Worm (Caenorhabditis elegans) whole organism, young adult: ENCODE measurements around the gene tmem-24.

Source experiments
- B0261.1 ChIP-seq: sonication (generic microtip); optimal IDR thresholded peaks from 2 replicates; lab custom pipeline; 2016; ENCODE audit warnings: mild to moderate bottlenecking, missing genetic modification characterization, moderate library complexity, missing compliant biosample characterization
- B0336.3 ChIP-seq: fragments of 200-800 bp; sonication (Bioruptor generic); IDR thresholded peaks from 2 replicates; pipeline ENCODE4 v1.3.6; 2022; ENCODE audit warnings: missing genetic modification characterization, missing compliant biosample characterization
- D2030.7 ChIP-seq: fragments of 200-800 bp; sonication (Bioruptor generic); IDR thresholded peaks from 2 replicates; pipeline ENCODE4 v1.3.6; 2022; ENCODE audit warnings: missing genetic modification reagents, missing genetic modification characterization, missing compliant biosample characterization
- F39B2.1 ChIP-seq: fragments of 200-800 bp; sonication (Bioruptor generic); IDR thresholded peaks from 2 replicates; pipeline ENCODE4 v1.3.6; 2022; ENCODE audit warnings: missing genetic modification reagents, missing genetic modification characterization, missing compliant biosample characterization
- F49E8.2 ChIP-seq: sonication (generic microtip); optimal IDR thresholded peaks from 3 replicates; lab custom pipeline; 2017; ENCODE audit warnings: missing genetic modification characterization, mild to moderate bottlenecking, missing compliant biosample characterization, antibody characterized with exemption, moderate library complexity; ENCODE audit not compliant: insufficient read depth
- F55B11.4 ChIP-seq: sonication (generic microtip); optimal IDR thresholded peaks from 2 replicates; lab custom pipeline; 2016; ENCODE audit warnings: missing compliant biosample characterization, missing genetic modification characterization, borderline replicate concordance; ENCODE audit not compliant: insufficient read depth
- F57C9.4 ChIP-seq: sonication (generic microtip); optimal IDR thresholded peaks from 2 replicates; lab custom pipeline; 2017; ENCODE audit warnings: mild to moderate bottlenecking, missing genetic modification characterization, missing compliant biosample characterization
- Y56A3A.18 ChIP-seq: fragments of 200-800 bp; sonication (Bioruptor generic); IDR thresholded peaks from 2 replicates; pipeline ENCODE4 v1.3.6; 2022; ENCODE audit warnings: missing genetic modification reagents, missing genetic modification characterization, missing compliant biosample characterization
- atf-7 ChIP-seq: sonication (generic microtip); optimal IDR thresholded peaks from 2 replicates; lab custom pipeline; 2017; ENCODE audit warnings: mild to moderate bottlenecking, missing genetic modification characterization, missing compliant biosample characterization
- bed-2 ChIP-seq: fragments of 200-800 bp; sonication (Bioruptor generic); IDR thresholded peaks from 2 replicates; pipeline ENCODE4 v1.3.6; 2022; ENCODE audit warnings: missing genetic modification reagents, missing genetic modification characterization, missing compliant biosample characterization
- ccch-3 ChIP-seq: fragments of 200-800 bp; sonication (Bioruptor generic); optimal IDR thresholded peaks from 2 replicates; lab custom pipeline; 2018; ENCODE audit warnings: mild to moderate bottlenecking, missing genetic modification characterization, missing compliant biosample characterization
- chd-7 ChIP-seq: sonication (generic microtip); optimal IDR thresholded peaks from 2 replicates; lab custom pipeline; 2016; ENCODE audit warnings: mild to moderate bottlenecking, missing genetic modification characterization, moderate library complexity, missing compliant biosample characterization
- die-1 ChIP-seq: sonication (generic microtip); optimal IDR thresholded peaks from 2 replicates; lab custom pipeline; 2016; ENCODE audit warnings: missing genotype, mild to moderate bottlenecking, missing genetic modification characterization, missing compliant biosample characterization
- hlh-12 ChIP-seq: sonication (generic microtip); optimal IDR thresholded peaks from 2 replicates; lab custom pipeline; 2016; ENCODE audit warnings: missing genetic modification characterization, missing compliant biosample characterization
- hlh-26 ChIP-seq: fragments of 200-800 bp; sonication (Bioruptor generic); conservative IDR thresholded peaks from 2 replicates; pipeline ENCODE4 v1.3.6; 2022; ENCODE audit warnings: missing genetic modification reagents, missing genetic modification characterization, missing compliant biosample characterization
- hrde-1 ChIP-seq: sonication (generic microtip); optimal IDR thresholded peaks from 2 replicates; lab custom pipeline; 2016; ENCODE audit warnings: missing genetic modification characterization, mild to moderate bottlenecking, missing compliant biosample characterization, moderate library complexity, missing genotype, missing genetic modification reagents, borderline replicate concordance
- hsf-1 ChIP-seq: fragments of 200-800 bp; sonication (Bioruptor generic); IDR thresholded peaks from 2 replicates; pipeline ENCODE4 v1.3.6; 2022; ENCODE audit warnings: missing genetic modification reagents, missing genetic modification characterization, missing compliant biosample characterization
- let-607 ChIP-seq, 2 experiments: fragments of 200-800 bp in 1 of 2; sonication (Bioruptor generic) in 1 of 2; sonication (generic microtip) in 1 of 2; optimal IDR thresholded peaks; 2 replicates each; lab custom pipeline; 2016 to 2018; ENCODE audit warnings: mild to moderate bottlenecking in 2 of 2, missing compliant biosample characterization in 2 of 2, missing genetic modification characterization in 2 of 2, moderate library complexity in 2 of 2, missing genotype in 1 of 2
- lin-26 ChIP-seq: fragments of 200-800 bp; sonication (Bioruptor generic); IDR thresholded peaks from 2 replicates; pipeline ENCODE4 v1.3.6; 2022; ENCODE audit warnings: missing genetic modification reagents, missing genetic modification characterization, missing compliant biosample characterization
- lin-54 ChIP-seq: fragments of 200-800 bp; sonication (Bioruptor generic); optimal IDR thresholded peaks from 2 replicates; lab custom pipeline; 2018; ENCODE audit warnings: mild to moderate bottlenecking, missing genetic modification characterization, missing compliant biosample characterization
- nfya-2 ChIP-seq: fragments of 200-800 bp; sonication (Bioruptor generic); IDR thresholded peaks from 2 replicates; pipeline ENCODE4 v1.3.6; 2022; ENCODE audit warnings: missing genetic modification reagents, missing genetic modification characterization, missing compliant biosample characterization
- repo-1 ChIP-seq: sonication (generic microtip); optimal IDR thresholded peaks from 2 replicates; lab custom pipeline; 2017; ENCODE audit warnings: mild to moderate bottlenecking, missing genetic modification characterization, missing compliant biosample characterization
- somi-1 ChIP-seq: fragments of 200-800 bp; sonication (Bioruptor generic); optimal IDR thresholded peaks from 2 replicates; lab custom pipeline; 2018; ENCODE audit warnings: mild to moderate bottlenecking, missing genetic modification characterization, missing compliant biosample characterization
- sptf-2 ChIP-seq: fragments of 200-800 bp; sonication (Bioruptor generic); optimal IDR thresholded peaks from 2 replicates; lab custom pipeline; 2018; ENCODE audit warnings: mild to moderate bottlenecking, missing genetic modification characterization, missing compliant biosample characterization
- zim-3 ChIP-seq: sonication (generic microtip); optimal IDR thresholded peaks from 2 replicates; lab custom pipeline; 2017; ENCODE audit warnings: mild to moderate bottlenecking, missing genetic modification characterization, moderate library complexity, missing compliant biosample characterization
- ztf-22 ChIP-seq: fragments of 200-800 bp; sonication (Bioruptor generic); optimal IDR thresholded peaks from 2 replicates; lab custom pipeline; 2018; ENCODE audit warnings: mild to moderate bottlenecking, missing genetic modification characterization, moderate library complexity, missing compliant biosample characterization

Gene tmem-24

DNA sequence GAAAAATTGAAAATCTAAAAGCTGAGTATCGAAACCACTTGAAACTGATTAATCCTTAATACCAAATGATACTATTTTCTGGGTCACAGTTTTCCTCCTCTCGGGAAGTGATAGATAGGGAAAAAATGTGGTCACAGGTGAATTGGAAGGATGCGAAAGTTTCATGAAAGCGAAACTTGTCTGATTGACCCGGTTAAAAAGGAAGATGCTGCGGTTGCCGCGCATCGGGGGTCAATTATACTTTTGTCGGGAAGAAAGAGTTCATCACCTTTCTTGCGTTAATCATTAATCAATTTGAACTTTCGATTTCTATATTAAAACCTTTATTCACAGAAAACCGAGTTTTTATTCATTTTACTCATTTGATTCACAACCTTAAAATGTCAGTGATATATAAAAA is 47.7 kb downstream of the tmem-24 start:
- TF ChIP-seq F39B2.1 (no peak), nfya-2 (no peak), F55B11.4 (tag; lab: Kevin White, UChicago) (no peak), hsf-1 (no peak), hrde-1 (tag; lab: Kevin White, UChicago) (no peak), repo-1 (no peak), ztf-22 (GFP tag; lab: Kevin White, UChicago) (no peak), hlh-12 (tag; lab: Kevin White, UChicago) (no peak), zim-3 (tag; lab: Kevin White, UChicago) (no peak)

DNA sequence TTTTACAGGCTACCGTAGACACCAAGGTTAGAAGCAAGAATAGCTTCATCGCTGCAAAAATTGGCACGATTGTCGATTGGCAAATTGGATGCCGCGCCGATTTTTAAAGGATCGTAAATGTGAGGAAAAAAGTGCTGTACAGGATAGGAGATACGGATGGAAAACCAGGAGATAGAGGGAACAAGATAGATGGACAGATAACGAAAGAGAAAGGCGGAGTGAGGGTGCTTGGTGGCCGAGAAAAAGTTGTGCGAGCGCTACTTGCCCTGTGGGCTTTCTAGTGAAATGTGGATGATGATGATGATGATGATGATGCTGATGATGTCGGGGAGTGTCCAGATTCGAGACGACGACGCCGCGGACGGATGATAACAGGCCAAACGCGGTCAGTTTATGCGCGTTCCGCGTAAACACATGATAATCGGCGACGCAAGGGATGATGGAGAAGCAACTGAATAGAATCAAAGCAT is 48.4 kb downstream of the tmem-24 start, which contains the start of gene T27A10.6:
T27A10.6 (minus strand) TSS at position 51 of the 470 bp plus-strand sequence.
- no peak for TF ChIP-seq F57C9.4 (tag; lab: Kevin White, UChicago)
- TF ChIP-seq D2030.7 (GFP tag; lab: Robert Waterston, UW), result no peak
- TF ChIP-seq Y56A3A.18 (GFP tag; lab: Robert Waterston, UW), result no peak
- no peak for TF ChIP-seq somi-1 (GFP tag; lab: Kevin White, UChicago)
- TF ChIP-seq sptf-2, result no peak
- no peak for TF ChIP-seq die-1 (tag; lab: Kevin White, UChicago)
- TF ChIP-seq hsf-1, result no peak
- no peak for TF ChIP-seq bed-2 (GFP tag; lab: Robert Waterston, UW)
- no peak for TF ChIP-seq F49E8.2 (tag; lab: Kevin White, UChicago)
- no peak for TF ChIP-seq B0261.1 (tag; lab: Kevin White, UChicago)
- no peak for TF ChIP-seq chd-7 (tag; lab: Kevin White, UChicago)
- no peak for TF ChIP-seq lin-54 (GFP tag; lab: Kevin White, UChicago)
- TF ChIP-seq lin-26 (GFP tag; lab: Robert Waterston, UW), result no peak

DNA sequence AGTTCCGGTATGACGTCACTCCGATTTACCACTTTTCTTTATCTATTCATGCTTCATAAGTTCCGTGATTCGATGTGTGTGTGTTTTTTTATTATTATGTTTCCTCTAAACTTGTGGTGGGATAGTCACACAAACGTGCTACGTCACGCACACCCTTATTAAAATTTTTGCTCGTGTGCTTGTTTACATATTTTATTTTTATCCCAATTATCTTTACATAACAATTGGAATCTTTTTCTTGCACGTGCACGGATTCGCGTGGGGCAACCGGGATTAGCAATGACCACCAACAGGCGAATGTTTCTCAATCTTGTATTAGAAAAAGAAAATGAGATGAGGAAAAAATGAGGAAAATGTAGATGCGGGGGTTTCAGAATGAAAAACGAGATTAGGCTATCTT is 54.2 kb downstream of the tmem-24 start:
- TF ChIP-seq chd-7 (tag; lab: Kevin White, UChicago), result no peak
- no peak for TF ChIP-seq B0336.3 (GFP tag; lab: Robert Waterston, UW)
- no peak for TF ChIP-seq let-607 (tag; optimal IDR thresholded peaks at IDR 0.05; lab: Kevin White, UChicago)
- TF ChIP-seq ccch-3 (GFP tag; lab: Kevin White, UChicago), result no peak
- no peak for TF ChIP-seq B0261.1 (tag; lab: Kevin White, UChicago)
- no peak for TF ChIP-seq zim-3 (tag; lab: Kevin White, UChicago)
- no peak for TF ChIP-seq nfya-2
- TF ChIP-seq hlh-26 (GFP tag; lab: Robert Waterston, UW), result no peak
- TF ChIP-seq atf-7 (tag; lab: Kevin White, UChicago), result no peak
